Worm (Caenorhabditis elegans) whole organism, L3 larva: ENCODE measurements around the gene C49F8.14.

ENCODE experiments used
- R02D3.7 ChIP-seq: fragments of 150-350 bp; optimal IDR thresholded peaks from 2 replicates; lab custom pipeline; 2014; ENCODE audit warnings: missing biosample characterization, missing genetic modification characterization
- ama-1 ChIP-seq: fragments of 150-350 bp; optimal IDR thresholded peaks from 2 replicates; lab custom pipeline; 2018
- ceh-9 ChIP-seq: sonication (generic microtip); optimal IDR thresholded peaks from 2 replicates; lab custom pipeline; 2018; ENCODE audit warnings: missing biosample characterization, missing genetic modification characterization
- egl-27 ChIP-seq: sonication (generic microtip); optimal IDR thresholded peaks from 4 replicates; lab custom pipeline; 2017; ENCODE audit warnings: missing biosample characterization, missing genetic modification reagents, missing genetic modification characterization
- elt-2 ChIP-seq: sonication (generic microtip); optimal IDR thresholded peaks from 2 replicates; lab custom pipeline; 2016; ENCODE audit warnings: missing genetic modification reagents, mild to moderate bottlenecking, missing genetic modification characterization, missing compliant biosample characterization
- hmg-11 ChIP-seq: sonication (generic microtip); optimal IDR thresholded peaks from 2 replicates; lab custom pipeline; 2016; ENCODE audit warnings: missing genetic modification characterization, missing compliant biosample characterization
- lin-39 ChIP-seq: fragments of 150-350 bp; optimal IDR thresholded peaks from 2 replicates; lab custom pipeline; 2018; ENCODE audit warnings: missing biosample characterization, missing genetic modification reagents, missing genetic modification characterization
- zag-1 ChIP-seq: fragments of 150-350 bp; optimal IDR thresholded peaks from 2 replicates; lab custom pipeline; 2014; ENCODE audit warnings: missing biosample characterization, missing genetic modification characterization

- TF ChIP-seq R02D3.7 (tag; lab: Kevin White, UChicago) (no peak), elt-2 (no peak), egl-27 (tag; lab: Kevin White, UChicago) (no peak), ama-1 (no peak), hmg-11 (no peak), zag-1 (tag; lab: Kevin White, UChicago) (no peak), ceh-9 (tag; lab: Kevin White, UChicago) (no peak), lin-39 (tag; lab: Kevin White, UChicago) (no peak)
Measured at ce11 chrX:13366955-13367354, 9.8 kb downstream of the C49F8.14 start.
